Worm (Caenorhabditis elegans) whole organism, L4 larva: ENCODE results near the gene btb-16.

Experiments used
- F26F4.8 ChIP-seq: fragments of 200-800 bp; sonication (Bioruptor generic); conservative IDR thresholded peaks from 2 replicates; pipeline ENCODE4 v1.3.6; 2022; ENCODE audit warnings: missing genetic modification characterization, missing compliant biosample characterization
- Y48G9A.11 ChIP-seq: fragments of 200-800 bp; sonication (Bioruptor generic); IDR thresholded peaks from 2 replicates; pipeline ENCODE4 v1.3.6; 2022; ENCODE audit warnings: missing genetic modification reagents, missing genetic modification characterization, missing compliant biosample characterization
- Y75B8A.6 ChIP-seq: fragments of 200-800 bp; sonication (Bioruptor generic); IDR thresholded peaks from 2 replicates; pipeline ENCODE4 v1.3.6; 2022; ENCODE audit warnings: missing genetic modification reagents, missing genetic modification characterization, missing compliant biosample characterization
- aha-1 ChIP-seq: fragments of 150-350 bp; peaks from one replicate; lab custom pipeline; 2014; ENCODE audit warnings: missing biosample characterization, missing genetic modification characterization
- arid-1 ChIP-seq: fragments of 200-800 bp; sonication (Bioruptor generic); conservative IDR thresholded peaks from 2 replicates; pipeline ENCODE4 v1.3.6; 2022; ENCODE audit warnings: missing genetic modification reagents, missing genetic modification characterization, missing compliant biosample characterization
- ceh-28 ChIP-seq: fragments of 150-350 bp; optimal IDR thresholded peaks from 2 replicates; lab custom pipeline; 2014; ENCODE audit warnings: missing biosample characterization, missing genetic modification reagents, missing genetic modification characterization
- ceh-32 ChIP-seq: sonication (generic microtip); optimal IDR thresholded peaks from 2 replicates; lab custom pipeline; 2016; ENCODE audit warnings: mild to moderate bottlenecking, missing genetic modification characterization, missing compliant biosample characterization; ENCODE audit not compliant: poor library complexity
- ceh-82 ChIP-seq: sonication (generic microtip); optimal IDR thresholded peaks from 2 replicates; lab custom pipeline; 2017; ENCODE audit warnings: missing biosample characterization, missing genetic modification characterization
- daf-12 ChIP-seq: fragments of 150-350 bp; optimal IDR thresholded peaks from 2 replicates; lab custom pipeline; 2014; ENCODE audit warnings: missing biosample characterization, missing genetic modification reagents, missing genetic modification characterization
- daf-19 ChIP-seq: fragments of 200-800 bp; sonication (Bioruptor generic); conservative IDR thresholded peaks from 2 replicates; pipeline ENCODE4 v1.3.6; 2022; ENCODE audit warnings: missing genetic modification characterization, missing compliant biosample characterization
- daf-8 ChIP-seq: fragments of 200-800 bp; sonication (Bioruptor generic); IDR thresholded peaks from 2 replicates; pipeline ENCODE4 v1.3.6; 2022; ENCODE audit warnings: missing genetic modification characterization, missing compliant biosample characterization
- dpl-1 ChIP-seq: fragments of 150-350 bp; optimal IDR thresholded peaks from 2 replicates; lab custom pipeline; 2014; ENCODE audit warnings: missing biosample characterization, missing genetic modification reagents, missing genetic modification characterization
- dve-1 ChIP-seq: sonication (generic microtip); optimal IDR thresholded peaks from 2 replicates; lab custom pipeline; 2017; ENCODE audit warnings: antibody characterized with exemption, mild to moderate bottlenecking, missing genetic modification characterization, missing compliant biosample characterization; ENCODE audit not compliant: insufficient read depth
- fkh-10 ChIP-seq: fragments of 150-350 bp; optimal IDR thresholded peaks from 2 replicates; lab custom pipeline; 2014; ENCODE audit warnings: missing biosample characterization, missing genetic modification reagents, missing genetic modification characterization
- hlh-11 ChIP-seq: fragments of 200-800 bp; sonication (Bioruptor generic); optimal IDR thresholded peaks from 2 replicates; lab custom pipeline; 2018; ENCODE audit warnings: mild to moderate bottlenecking, missing genetic modification characterization, missing compliant biosample characterization
- hlh-30 ChIP-seq: sonication (generic microtip); optimal IDR thresholded peaks from 2 replicates; lab custom pipeline; 2017; ENCODE audit warnings: antibody characterized with exemption, mild to moderate bottlenecking, missing genetic modification characterization, missing compliant biosample characterization; ENCODE audit not compliant: insufficient read depth
- hmg-1.1 ChIP-seq: fragments of 200-800 bp; sonication (Bioruptor generic); IDR thresholded peaks from 2 replicates; pipeline ENCODE4 v1.3.6; 2022; ENCODE audit warnings: missing genetic modification reagents, missing genetic modification characterization, missing compliant biosample characterization
- lin-29 ChIP-seq: fragments of 200-800 bp; sonication (Bioruptor generic); IDR thresholded peaks from 2 replicates; pipeline ENCODE4 v1.3.6; 2022; ENCODE audit warnings: missing genetic modification reagents, missing genetic modification characterization, missing compliant biosample characterization
- lir-3 ChIP-seq: sonication (generic microtip); optimal IDR thresholded peaks from 2 replicates; lab custom pipeline; 2016; ENCODE audit warnings: mild to moderate bottlenecking, missing genetic modification characterization, missing compliant biosample characterization
- lsy-2 ChIP-seq, 2 experiments: fragments of 150-350 bp in 1 of 2; sonication (generic microtip) in 1 of 2; optimal IDR thresholded peaks; 2 replicates each; lab custom pipeline; 2014 to 2017; ENCODE audit warnings: missing biosample characterization in 2 of 2, missing genetic modification characterization in 2 of 2
- madf-5 ChIP-seq, 2 experiments: fragments of 200-800 bp; sonication (Bioruptor generic); IDR thresholded peaks; 2 replicates each; pipeline ENCODE4 v1.3.6; 2022; ENCODE audit warnings: missing compliant biosample characterization in 2 of 2, missing genetic modification characterization in 2 of 2
- mdl-1 ChIP-seq, 2 experiments: fragments of 150-350 bp in 1 of 2; sonication (generic microtip) in 1 of 2; optimal IDR thresholded peaks; 2 replicates each; lab custom pipeline; 2014 to 2017; ENCODE audit warnings: missing biosample characterization in 2 of 2, missing genetic modification characterization in 2 of 2
- mdt-29 ChIP-seq: fragments of 200-800 bp; sonication (Bioruptor generic); IDR thresholded peaks from 2 replicates; pipeline ENCODE4 v1.3.6; 2022; ENCODE audit warnings: missing genetic modification reagents, missing genetic modification characterization, missing compliant biosample characterization
- nhr-102 ChIP-seq: sonication (generic microtip); optimal IDR thresholded peaks from 2 replicates; lab custom pipeline; 2016; ENCODE audit warnings: mild to moderate bottlenecking, missing genetic modification characterization, moderate library complexity, missing compliant biosample characterization
- nhr-11 ChIP-seq: fragments of 150-350 bp; optimal IDR thresholded peaks from 2 replicates; lab custom pipeline; 2014; ENCODE audit warnings: missing biosample characterization, missing genetic modification characterization
- nhr-111 ChIP-seq: fragments of 200-800 bp; sonication (Bioruptor generic); optimal IDR thresholded peaks from 2 replicates; lab custom pipeline; 2018; ENCODE audit warnings: mild to moderate bottlenecking, missing genetic modification characterization, missing compliant biosample characterization
- nhr-25 ChIP-seq: sonication (generic microtip); optimal IDR thresholded peaks from 2 replicates; lab custom pipeline; 2017; ENCODE audit warnings: missing genetic modification characterization, mild to moderate bottlenecking, missing compliant biosample characterization, antibody characterized with exemption, moderate library complexity, borderline replicate concordance; ENCODE audit not compliant: insufficient read depth
- nhr-42 ChIP-seq: fragments of 200-800 bp; sonication (Bioruptor generic); IDR thresholded peaks from 2 replicates; pipeline ENCODE4 v1.3.6; 2022; ENCODE audit warnings: missing genetic modification characterization, missing compliant biosample characterization
- nhr-6 ChIP-seq: fragments of 150-350 bp; optimal IDR thresholded peaks from 2 replicates; lab custom pipeline; 2014; ENCODE audit warnings: missing biosample characterization, missing genetic modification characterization
- nhr-77 ChIP-seq: fragments of 150-350 bp; optimal IDR thresholded peaks from 2 replicates; lab custom pipeline; 2014; ENCODE audit warnings: missing biosample characterization, missing genetic modification characterization
- set-16 ChIP-seq: fragments of 200-800 bp; sonication (Bioruptor generic); IDR thresholded peaks from 2 replicates; pipeline ENCODE4 v1.3.6; 2022; ENCODE audit warnings: missing genetic modification reagents, missing genetic modification characterization, missing compliant biosample characterization
- snpc-1.2 ChIP-seq: fragments of 200-800 bp; sonication (Bioruptor generic); IDR thresholded peaks from 2 replicates; pipeline ENCODE4 v1.3.6; 2022; ENCODE audit warnings: missing genetic modification reagents, missing genetic modification characterization, missing compliant biosample characterization
- tag-97 ChIP-seq: fragments of 200-800 bp; sonication (Bioruptor generic); IDR thresholded peaks from 2 replicates; pipeline ENCODE4 v1.3.6; 2022; ENCODE audit warnings: missing genetic modification characterization, missing compliant biosample characterization
- unc-130 ChIP-seq: sonication (generic microtip); optimal IDR thresholded peaks from 2 replicates; lab custom pipeline; 2016; ENCODE audit warnings: missing genetic modification reagents, missing genetic modification characterization, missing compliant biosample characterization
- unc-62 ChIP-seq, 3 experiments: fragments of 150-350 bp in 1 of 3; sonication (generic microtip); optimal IDR thresholded peaks in 2 of 3; peaks in 1 of 3; 1 replicate in 1 of 3; 2 replicates in 2 of 3; lab custom pipeline; 2014 to 2017; ENCODE audit warnings: missing biosample characterization in 3 of 3, missing genetic modification characterization in 3 of 3, missing genetic modification reagents in 3 of 3, missing genotype in 1 of 3
- vab-7 ChIP-seq: fragments of 200-800 bp; sonication (Bioruptor generic); IDR thresholded peaks from 2 replicates; pipeline ENCODE4 v1.3.6; 2022; ENCODE audit warnings: missing genetic modification reagents, missing genetic modification characterization, missing compliant biosample characterization
- zfp-3 ChIP-seq: fragments of 200-800 bp; sonication (Bioruptor generic); conservative IDR thresholded peaks from 2 replicates; pipeline ENCODE4 v1.3.6; 2022; ENCODE audit warnings: missing genetic modification reagents, missing genetic modification characterization, missing compliant biosample characterization
- zip-11 ChIP-seq: fragments of 200-800 bp; sonication (Bioruptor generic); IDR thresholded peaks from 2 replicates; pipeline ENCODE4 v1.3.6; 2022; ENCODE audit warnings: missing genetic modification characterization, missing compliant biosample characterization
- ztf-11 ChIP-seq: fragments of 150-350 bp; optimal IDR thresholded peaks from 2 replicates; lab custom pipeline; 2014; ENCODE audit warnings: missing biosample characterization, missing genetic modification characterization

Gene btb-16

ce11 chrII:3270598-3270997 is 26.1 kb upstream of the btb-16 start:
- TF ChIP-seq hlh-30: peak; percentile 39
- TF ChIP-seq nhr-25 (tag; lab: Kevin White, UChicago): no peak

- TF ChIP-seq nhr-77 (tag; lab: Kevin White, UChicago): no peak
- no peak for TF ChIP-seq daf-19
- TF ChIP-seq set-16: peak; percentile 45; the same call in 1 of the 2 replicates
- TF ChIP-seq ztf-11: no peak
- no peak for TF ChIP-seq vab-7 (GFP tag; lab: Robert Waterston, UW)
- no peak for TF ChIP-seq unc-130 (GFP tag; lab: Kevin White, UChicago)
- no peak for TF ChIP-seq tag-97
- TF ChIP-seq aha-1 (tag; lab: Kevin White, UChicago): peak; percentile 58
- TF ChIP-seq mdt-29 (GFP tag; lab: Robert Waterston, UW): no peak
- no peak for TF ChIP-seq fkh-10
- no peak for TF ChIP-seq dve-1 (tag; lab: Kevin White, UChicago)
- TF ChIP-seq ceh-28: no peak
- TF ChIP-seq, all 104 proteins: peak for 2
These were observed 21.8 kb upstream of the btb-16 start, which contains the start of gene F02E11.3 for ce11 chrII:3274923-3275322. TSS of gene F02E11.3 (minus strand) at chrII:3275023.

DNA sequence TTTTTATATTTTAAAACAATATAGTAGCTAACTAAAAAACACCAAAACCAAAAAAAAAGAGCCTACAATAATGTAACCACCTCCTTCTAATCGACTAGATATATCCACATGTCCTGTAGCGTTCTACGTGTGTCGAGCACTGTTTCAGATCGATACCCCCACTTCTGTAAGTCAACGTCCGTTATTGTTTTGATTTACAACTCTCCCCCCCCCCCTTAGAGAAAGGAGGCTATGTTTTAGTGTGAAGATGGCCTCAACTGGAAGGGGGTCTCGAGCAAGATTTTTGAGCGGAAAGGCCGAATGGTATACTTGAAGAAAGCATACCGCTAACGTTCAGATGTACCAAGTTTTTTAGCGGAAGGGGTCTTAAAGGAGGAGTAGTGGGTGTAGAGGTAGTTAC is 19.0 kb upstream of the btb-16 start, which contains the start of gene F02E11.4:
Gene F02E11.4, minus strand, starts transcription at position 101 of the 400 bp plus-strand sequence.
- TF ChIP-seq dpl-1 (GFP tag; lab: Kevin White, UChicago) (no peak), aha-1 (tag; lab: Kevin White, UChicago) (peak; percentile 59), lir-3 (tag; lab: Kevin White, UChicago) (no peak), nhr-6 (tag; lab: Kevin White, UChicago) (no peak), nhr-77 (tag; lab: Kevin White, UChicago) (no peak), nhr-42 (GFP tag; lab: Robert Waterston, UW) (no peak), arid-1 (GFP tag; lab: Robert Waterston, UW) (0 out of 2 replicates have a peak, but pooled peaks have one; percentile 34), ceh-32 (no peak), lsy-2 (tag; optimal IDR thresholded peaks at IDR 0.05; lab: Kevin White, UChicago) (no peak), lin-29 (GFP tag; lab: Robert Waterston, UW) (no peak), snpc-1.2 (GFP tag; lab: Robert Waterston, UW) (no peak), mdl-1 (tag; optimal IDR thresholded peaks at IDR 0.05; lab: Kevin White, UChicago) (no peak), zfp-3 (no peak), daf-19 (no peak), nhr-102 (tag; lab: Kevin White, UChicago) (no peak), unc-62 (GFP tag; optimal IDR thresholded peaks at IDR 0.05 in 1 of 2; lab: Kevin White, UChicago) (peak in 1 of 2 experiments; percentile 6), unc-62 (tag; optimal IDR thresholded peaks at IDR 0.05; lab: Kevin White, UChicago) (no peak)

DNA sequence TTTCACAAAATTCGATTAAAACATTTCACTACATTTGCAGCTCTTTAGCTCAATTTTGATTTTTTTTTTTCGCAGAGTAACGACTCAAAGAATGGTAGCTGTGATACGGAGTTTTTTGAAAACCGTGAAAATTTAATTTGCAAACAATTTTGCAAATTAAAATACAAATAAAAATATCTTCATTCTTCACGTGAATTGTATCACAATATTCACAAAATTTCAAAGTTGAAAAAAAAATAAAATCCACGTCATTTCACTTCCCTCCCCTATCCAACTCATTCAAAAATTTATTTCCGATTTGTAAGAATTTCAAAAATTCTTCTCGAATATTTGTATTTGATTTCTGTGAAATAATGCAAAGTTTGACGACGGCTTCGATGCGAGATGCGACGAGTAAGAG is 18.0 kb upstream of the btb-16 start, which contains the start of gene wht-4:
Gene wht-4, plus strand, starts transcription at position 301 of the 400 bp plus-strand sequence.
- no peak for TF ChIP-seq F26F4.8 (GFP tag; lab: Robert Waterston, UW)
- TF ChIP-seq unc-62 (GFP tag; optimal IDR thresholded peaks at IDR 0.05 in 1 of 2; lab: Kevin White, UChicago): peak in 1 of 2 experiments; percentile 62
- TF ChIP-seq unc-62 (tag; optimal IDR thresholded peaks at IDR 0.05; lab: Kevin White, UChicago): no peak
- TF ChIP-seq hlh-11 (tag; lab: Kevin White, UChicago): no peak
- TF ChIP-seq, all 104 proteins: peak for 1

ce11 chrII:3282353-3282752 is 14.3 kb upstream of the btb-16 start, which contains the start of gene nep-13:
TSS of gene nep-13 (plus strand) at chrII:3282653.
- TF ChIP-seq ztf-11: no peak
- no peak for TF ChIP-seq Y75B8A.6 (GFP tag; lab: Robert Waterston, UW)
- no peak for TF ChIP-seq daf-12 (tag; lab: Kevin White, UChicago)
- TF ChIP-seq hmg-1.1 (GFP tag; lab: Robert Waterston, UW): no peak
- TF ChIP-seq nhr-11 (tag; lab: Kevin White, UChicago): no peak
- no peak for TF ChIP-seq ceh-82 (tag; lab: Kevin White, UChicago)
- TF ChIP-seq Y48G9A.11 (GFP tag; lab: Robert Waterston, UW): no peak
- no peak for TF ChIP-seq daf-8
- TF ChIP-seq zfp-3: no peak
- TF ChIP-seq nhr-111 (GFP tag; lab: Kevin White, UChicago): no peak
- TF ChIP-seq madf-5 (GFP tag; IDR thresholded peaks at IDR 0.05; lab: Robert Waterston, UW): no peak
- TF ChIP-seq aha-1 (tag; lab: Kevin White, UChicago): no peak
- no peak for TF ChIP-seq zip-11 (GFP tag; lab: Robert Waterston, UW)
